Worm (Caenorhabditis elegans): ENCODE measurements around the gene msd-2.
A peak's percentile ranks its signal among the peaks of the same experiment; 100 is the strongest.

Gene msd-2

DNA sequence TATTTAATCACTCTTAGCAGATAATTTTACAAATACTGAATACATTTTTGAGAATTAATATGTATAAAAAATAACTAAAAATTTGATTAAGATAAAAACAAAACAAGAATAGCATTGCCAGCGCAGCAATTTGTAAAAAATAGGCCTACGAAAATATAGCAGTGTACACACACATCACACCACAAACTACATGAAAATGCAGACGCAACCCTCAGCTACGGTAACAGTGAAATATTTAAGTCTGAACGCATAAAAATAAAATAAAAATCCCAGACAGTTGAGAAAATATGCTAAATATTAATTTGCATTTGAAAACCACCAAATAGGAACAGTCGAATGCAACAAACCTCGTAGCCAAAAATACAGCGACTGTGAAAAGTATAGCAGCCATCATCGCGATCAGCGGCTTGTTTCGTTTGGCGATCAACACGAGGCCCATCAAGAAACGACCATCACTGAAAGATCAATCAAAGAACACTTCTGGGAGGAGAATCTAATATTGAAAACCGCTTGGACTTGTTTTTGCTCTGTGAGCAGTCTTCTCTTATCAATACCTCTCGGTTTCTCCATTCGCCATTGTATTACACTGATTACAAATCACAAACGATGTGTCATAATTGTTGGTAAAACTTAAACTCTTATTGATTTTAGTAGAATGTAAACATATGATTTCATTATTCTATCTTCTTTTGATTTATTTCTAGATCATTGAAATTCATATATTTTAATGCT, 30.2 kb upstream of the msd-2 start, which contains the start of gene pyp-1:
Gene pyp-1 (minus strand): TSS at position 439 of the 732 bp plus-strand sequence.
- TF ChIP-seq lsy-2 (tag; optimal IDR thresholded peaks at IDR 0.05) (peak; percentile 54), nhr-28 (tag; optimal IDR thresholded peaks at IDR 0.05) (no peak)

DNA sequence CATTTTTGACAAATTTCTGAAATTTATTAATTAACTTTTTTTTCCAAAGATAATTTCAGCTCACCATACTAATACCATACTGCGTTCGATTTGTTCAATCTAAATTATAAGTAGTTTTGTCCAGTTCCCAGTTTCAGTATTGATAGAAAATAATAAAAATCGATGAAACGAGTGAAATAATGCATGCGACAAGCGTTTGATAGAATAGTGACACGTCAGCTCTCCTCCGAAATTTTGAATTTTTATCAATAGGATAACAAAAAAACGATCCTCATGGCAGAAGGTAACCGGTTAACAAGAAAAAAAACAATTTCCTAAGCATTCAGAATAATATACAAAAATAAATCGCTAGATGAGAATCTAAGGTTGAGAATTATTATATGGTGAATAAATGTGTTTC, 27.1 kb upstream of the msd-2 start, which contains the start of gene C47E12.3:
Gene C47E12.3 (minus strand): TSS at position 101 of the 400 bp plus-strand sequence.
- TF ChIP-seq drap-1 (GFP tag; optimal IDR thresholded peaks at IDR 0.05) (no peak), unc-39 (tag; optimal IDR thresholded peaks at IDR 0.05) (no peak), lin-13 (tag; optimal IDR thresholded peaks at IDR 0.05) (no peak), unc-62 (GFP tag; optimal IDR thresholded peaks at IDR 0.05) (no peak), blmp-1 (tag; optimal IDR thresholded peaks at IDR 0.05) (no peak), bed-3 (GFP tag; optimal IDR thresholded peaks at IDR 0.05) (no peak), lsy-2 (tag; optimal IDR thresholded peaks at IDR 0.05) (no peak), ceh-83 (GFP tag; optimal IDR thresholded peaks at IDR 0.05) (no peak), sem-2 (GFP tag; optimal IDR thresholded peaks at IDR 0.05) (no peak), ztf-11 (tag; optimal IDR thresholded peaks at IDR 0.05) (no peak), nhr-237 (tag; optimal IDR thresholded peaks at IDR 0.05) (no peak), ham-2 (GFP tag; optimal IDR thresholded peaks at IDR 0.05) (no peak), mls-2 (tag; optimal IDR thresholded peaks at IDR 0.05) (no peak), tbx-8 (GFP tag; optimal IDR thresholded peaks at IDR 0.05) (no peak), mab-5 (tag; optimal IDR thresholded peaks at IDR 0.05) (no peak), snpc-4 (tag; optimal IDR thresholded peaks at IDR 0.05) (no peak)

DNA sequence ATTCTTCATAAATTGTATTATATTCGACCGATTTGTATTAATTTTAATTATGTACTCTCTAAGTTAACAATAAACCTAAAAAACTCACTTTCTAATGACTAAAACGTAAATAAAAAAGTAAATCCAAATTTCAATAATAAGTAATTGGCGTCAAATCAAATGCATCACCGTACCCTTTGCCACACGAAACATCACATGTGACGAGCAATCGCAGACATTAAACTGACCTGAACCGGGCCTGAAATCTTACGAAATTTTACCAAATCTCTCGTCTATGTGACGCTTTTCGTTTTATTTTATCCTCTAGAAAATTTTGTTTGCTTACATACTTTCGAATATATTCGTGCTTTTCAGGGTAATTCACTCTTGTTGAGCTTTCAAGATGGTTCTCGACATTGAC, 25.5 kb upstream of the msd-2 start, which contains the start of the genes C47E12.2 and sars-1:
Gene C47E12.2 (minus strand): TSS at position 131 of the 400 bp plus-strand sequence.
Gene sars-1 (plus strand): TSS at position 355 of the 400 bp plus-strand sequence.
- no peak for TF ChIP-seq lin-32 (GFP tag; optimal IDR thresholded peaks at IDR 0.05)
- peak; percentile 90 for TF ChIP-seq lsy-2 (tag; optimal IDR thresholded peaks at IDR 0.05)

DNA sequence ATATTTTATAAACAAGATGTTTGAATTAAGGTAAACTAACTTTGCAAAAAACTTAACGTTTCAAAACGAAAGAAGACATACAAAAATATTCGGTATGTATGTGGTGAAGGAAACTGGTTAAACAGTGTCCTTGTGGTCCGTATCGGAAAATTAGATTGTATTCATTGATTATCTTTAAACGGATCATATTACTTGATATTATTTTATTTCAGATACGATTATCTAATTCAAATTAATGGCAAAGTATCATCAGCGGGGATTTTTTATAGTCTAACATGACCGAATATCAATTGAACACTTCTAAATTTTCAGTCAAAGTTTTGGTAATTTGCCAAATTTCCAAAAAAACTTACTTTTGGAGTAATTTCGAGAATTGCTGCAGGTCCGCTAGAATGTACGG, 22.1 kb upstream of the msd-2 start, which contains the start of gene C47E12.13:
Gene C47E12.13 (minus strand): TSS at position 101 of the 400 bp plus-strand sequence.
- no peak for TF ChIP-seq cnd-1 (tag; optimal IDR thresholded peaks at IDR 0.05)

DNA sequence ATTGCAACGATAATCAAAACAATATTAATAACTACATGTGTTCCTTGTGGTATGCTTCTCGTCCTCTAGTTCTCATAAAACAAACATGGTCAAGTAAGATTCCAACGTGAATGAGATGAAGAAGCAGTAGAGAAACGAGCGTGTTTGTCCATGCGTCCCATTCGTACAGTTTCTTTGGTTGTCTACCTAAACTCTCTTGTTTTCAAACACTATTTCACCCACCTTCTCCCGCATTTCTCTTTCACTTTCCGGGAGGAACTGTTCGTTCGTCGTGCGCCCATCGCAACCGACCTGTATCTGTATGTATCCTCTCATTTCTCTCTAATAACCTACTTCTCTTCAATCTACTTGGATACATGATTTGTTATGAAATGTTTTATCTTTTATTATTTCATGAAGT, 21.1 kb upstream of the msd-2 start:
- TF ChIP-seq tbx-8 (GFP tag; optimal IDR thresholded peaks at IDR 0.05): no peak
- no peak for TF ChIP-seq lsy-2 (tag; optimal IDR thresholded peaks at IDR 0.05)
- TF ChIP-seq unc-62 (GFP tag; optimal IDR thresholded peaks at IDR 0.05): no peak
- peak; percentile 57 for TF ChIP-seq pha-4 (tag; optimal IDR thresholded peaks at IDR 0.05)
- no peak for TF ChIP-seq elt-1 (tag; optimal IDR thresholded peaks at IDR 0.05; ENCODE audit: borderline replicate concordance, insufficient read depth)
- TF ChIP-seq mab-5 (tag; optimal IDR thresholded peaks at IDR 0.05): no peak
- peak; percentile 15 for TF ChIP-seq nhr-237 (tag; optimal IDR thresholded peaks at IDR 0.05)
- TF ChIP-seq zip-8 (tag; optimal IDR thresholded peaks at IDR 0.05): no peak
- TF ChIP-seq unc-39 (tag; optimal IDR thresholded peaks at IDR 0.05): no peak
- no peak for TF ChIP-seq nhr-76 (tag; optimal IDR thresholded peaks at IDR 0.05)
- no peak for TF ChIP-seq sptf-1 (tag; optimal IDR thresholded peaks at IDR 0.05)
- TF ChIP-seq hlh-1 (tag; optimal IDR thresholded peaks at IDR 0.05): no peak
- peak; percentile 82 for TF ChIP-seq blmp-1 (tag; optimal IDR thresholded peaks at IDR 0.05)
- TF ChIP-seq mep-1 (tag; optimal IDR thresholded peaks at IDR 0.05): no peak
- TF ChIP-seq nhr-12 (tag; optimal IDR thresholded peaks at IDR 0.05): no peak
- TF ChIP-seq nhr-28 (tag; optimal IDR thresholded peaks at IDR 0.05): no peak
- TF ChIP-seq ceh-43 (GFP tag; optimal IDR thresholded peaks at IDR 0.05): no peak
- TF ChIP-seq elt-3 (tag; optimal IDR thresholded peaks at IDR 0.05): no peak
- TF ChIP-seq ceh-39 (tag; optimal IDR thresholded peaks at IDR 0.05): no peak
- TF ChIP-seq M03D4.4 (tag; optimal IDR thresholded peaks at IDR 0.05): no peak
- no peak for TF ChIP-seq ceh-83 (GFP tag; optimal IDR thresholded peaks at IDR 0.05)

Measured in whole organism, mixed stage, embryonic.